Worm (Caenorhabditis elegans) whole organism, L1 larva: Measurements from ENCODE around the gene C49C3.11.

Experiments used
- C04F5.9 ChIP-seq: sonication (generic microtip); optimal IDR thresholded peaks from 2 replicates; lab custom pipeline; 2016; ENCODE audit warnings: missing genetic modification characterization, missing compliant biosample characterization
- aha-1 ChIP-seq: fragments of 150-350 bp; optimal IDR thresholded peaks from 2 replicates; lab custom pipeline; 2014; ENCODE audit warnings: missing biosample characterization, missing genetic modification characterization
- aly-2 ChIP-seq: fragments of 150-350 bp; optimal IDR thresholded peaks from 2 replicates; lab custom pipeline; 2014; ENCODE audit warnings: missing biosample characterization, missing genetic modification characterization
- ceh-63 ChIP-seq: fragments of 200-800 bp; sonication (Bioruptor generic); optimal IDR thresholded peaks from 2 replicates; lab custom pipeline; 2018; ENCODE audit warnings: mild to moderate bottlenecking, missing genetic modification characterization, missing compliant biosample characterization
- ceh-8 ChIP-seq: fragments of 200-800 bp; sonication (Bioruptor generic); optimal IDR thresholded peaks from 2 replicates; lab custom pipeline; 2018; ENCODE audit warnings: mild to moderate bottlenecking, missing genetic modification characterization, moderate library complexity, missing compliant biosample characterization
- ceh-90 ChIP-seq: sonication (generic microtip); optimal IDR thresholded peaks from 2 replicates; lab custom pipeline; 2016; ENCODE audit warnings: missing genetic modification characterization, missing compliant biosample characterization
- efl-3 ChIP-seq: fragments of 200-800 bp; sonication (Bioruptor generic); optimal IDR thresholded peaks from 2 replicates; lab custom pipeline; 2018; ENCODE audit warnings: mild to moderate bottlenecking, missing genetic modification characterization, missing compliant biosample characterization
- ets-5 ChIP-seq: fragments of 200-800 bp; sonication (Bioruptor generic); IDR thresholded peaks from 2 replicates; pipeline ENCODE4 v1.3.6; 2022; ENCODE audit warnings: missing genetic modification characterization, missing compliant biosample characterization
- fkh-10 ChIP-seq: sonication (generic microtip); optimal IDR thresholded peaks from 2 replicates; lab custom pipeline; 2017; ENCODE audit warnings: missing biosample characterization, missing genetic modification reagents, missing genetic modification characterization
- fkh-4 ChIP-seq: sonication (generic microtip); optimal IDR thresholded peaks from 2 replicates; lab custom pipeline; 2016; ENCODE audit warnings: missing compliant biosample characterization, missing genetic modification characterization, borderline replicate concordance
- hlh-17 ChIP-seq: fragments of 200-800 bp; sonication (Bioruptor generic); optimal IDR thresholded peaks from 2 replicates; lab custom pipeline; 2018; ENCODE audit warnings: missing genetic modification characterization, mild to moderate bottlenecking, missing compliant biosample characterization, moderate library complexity, borderline replicate concordance
- irx-1 ChIP-seq: sonication (generic microtip); optimal IDR thresholded peaks from 2 replicates; lab custom pipeline; 2016; ENCODE audit warnings: missing genetic modification characterization, missing compliant biosample characterization
- isw-1 ChIP-seq: fragments of 200-800 bp; sonication (Bioruptor generic); IDR thresholded peaks from 2 replicates; pipeline ENCODE4 v1.3.6; 2022; ENCODE audit warnings: missing genetic modification characterization, missing compliant biosample characterization
- lin-14 ChIP-seq: fragments of 200-800 bp; sonication (Bioruptor generic); optimal IDR thresholded peaks from 2 replicates; lab custom pipeline; 2018; ENCODE audit warnings: mild to moderate bottlenecking, missing genetic modification characterization, moderate library complexity, missing compliant biosample characterization
- lin-15B ChIP-seq: fragments of 150-350 bp; sonication (generic microtip); optimal IDR thresholded peaks from 3 replicates; lab custom pipeline; 2014; ENCODE audit warnings: missing biosample characterization, missing genetic modification characterization
- lir-3 ChIP-seq: sonication (generic microtip); optimal IDR thresholded peaks from 2 replicates; lab custom pipeline; 2016; ENCODE audit warnings: mild to moderate bottlenecking, missing genetic modification characterization, moderate library complexity, missing compliant biosample characterization; ENCODE audit not compliant: poor library complexity
- mef-2 ChIP-seq: fragments of 150-350 bp; optimal IDR thresholded peaks from 2 replicates; lab custom pipeline; 2014; ENCODE audit warnings: missing biosample characterization, missing genetic modification characterization
- nhr-12 ChIP-seq: sonication (generic microtip); optimal IDR thresholded peaks from 2 replicates; lab custom pipeline; 2017; ENCODE audit warnings: missing biosample characterization, missing genetic modification characterization
- nhr-28 ChIP-seq: fragments of 150-350 bp; optimal IDR thresholded peaks from 2 replicates; lab custom pipeline; 2014; ENCODE audit warnings: missing biosample characterization, missing genetic modification characterization
- nhr-84 ChIP-seq: sonication (generic microtip); optimal IDR thresholded peaks from 2 replicates; lab custom pipeline; 2017; ENCODE audit warnings: missing biosample characterization, missing genetic modification characterization
- pax-3 ChIP-seq: fragments of 200-800 bp; sonication (Bioruptor generic); optimal IDR thresholded peaks from 2 replicates; lab custom pipeline; 2018; ENCODE audit warnings: mild to moderate bottlenecking, missing genetic modification characterization, moderate library complexity, missing compliant biosample characterization
- rnt-1 ChIP-seq: sonication (generic microtip); optimal IDR thresholded peaks from 2 replicates; lab custom pipeline; 2016; ENCODE audit warnings: mild to moderate bottlenecking, missing genetic modification characterization, moderate library complexity, missing compliant biosample characterization
- snpc-4 ChIP-seq: fragments of 150-350 bp; optimal IDR thresholded peaks from 2 replicates; lab custom pipeline; 2014; ENCODE audit warnings: missing biosample characterization, missing genetic modification characterization
- snu-23 ChIP-seq: sonication (generic microtip); optimal IDR thresholded peaks from 2 replicates; lab custom pipeline; 2016; ENCODE audit warnings: missing genetic modification characterization, missing compliant biosample characterization
- sptf-1 ChIP-seq: fragments of 150-350 bp; optimal IDR thresholded peaks from 2 replicates; lab custom pipeline; 2014; ENCODE audit warnings: missing biosample characterization, missing genetic modification characterization
- sup-37 ChIP-seq: fragments of 200-800 bp; sonication (Bioruptor generic); optimal IDR thresholded peaks from 2 replicates; lab custom pipeline; 2018; ENCODE audit warnings: mild to moderate bottlenecking, missing genetic modification characterization, missing compliant biosample characterization
- tlp-1 ChIP-seq: fragments of 150-350 bp; optimal IDR thresholded peaks from 2 replicates; lab custom pipeline; 2014; ENCODE audit warnings: missing biosample characterization, missing genetic modification characterization
- unc-86 ChIP-seq: sonication (generic microtip); optimal IDR thresholded peaks from 2 replicates; lab custom pipeline; 2016; ENCODE audit warnings: missing genetic modification characterization, missing compliant biosample characterization
- unc-98 ChIP-seq: fragments of 200-800 bp; sonication (Bioruptor generic); IDR thresholded peaks from 2 replicates; pipeline ENCODE4 v1.3.6; 2022; ENCODE audit warnings: missing genetic modification characterization, missing compliant biosample characterization
- vab-15 ChIP-seq: sonication (generic microtip); optimal IDR thresholded peaks from 2 replicates; lab custom pipeline; 2017; ENCODE audit warnings: missing genotype, mild to moderate bottlenecking, missing genetic modification characterization, missing compliant biosample characterization
- ztf-11 ChIP-seq, 2 experiments: sonication (generic microtip); optimal IDR thresholded peaks; 2 replicates each; lab custom pipeline; 2016 to 2017; ENCODE audit warnings: missing genetic modification characterization in 2 of 2, missing biosample characterization in 1 of 2, missing compliant biosample characterization in 1 of 2
- ztf-4 ChIP-seq: fragments of 150-350 bp; optimal IDR thresholded peaks from 2 replicates; lab custom pipeline; 2014; ENCODE audit warnings: missing biosample characterization, missing genetic modification characterization

The C49C3.11 gene

DNA sequence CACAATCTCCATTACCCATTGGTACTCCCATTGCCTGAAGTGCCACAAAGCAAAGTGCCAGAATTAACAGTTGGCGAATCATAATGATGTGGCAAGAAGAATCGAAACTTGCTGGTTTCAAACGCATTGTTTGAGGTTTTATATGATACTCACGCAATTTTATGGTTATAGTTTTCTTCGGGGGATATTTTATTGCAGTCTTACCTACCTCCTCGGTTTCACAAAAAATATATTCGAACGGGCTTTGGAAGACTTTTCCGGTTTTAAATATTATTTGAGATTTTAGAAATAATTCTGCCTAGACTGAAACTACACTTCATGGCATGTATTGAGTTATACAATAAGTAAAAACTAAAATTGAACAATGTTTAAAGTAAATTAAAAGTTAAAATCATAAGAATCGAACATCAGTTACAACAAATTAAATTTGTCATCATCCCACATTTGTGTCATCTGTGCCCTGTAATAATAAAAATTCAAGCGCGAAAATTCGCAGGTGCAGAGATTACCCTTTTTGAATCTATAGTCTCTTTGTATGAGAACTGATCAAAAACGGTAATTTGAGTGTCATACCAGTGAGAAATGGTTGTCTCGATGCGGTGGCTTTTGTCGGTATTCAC, 3.1 kb downstream of the C49C3.11 start, which contains the start of the genes clec-197 and clec-198:
Gene clec-197 (minus strand): TSS at position 101 of the 620 bp plus-strand sequence.
Gene clec-198 (plus strand): TSS at position 570 of the 620 bp plus-strand sequence.
- no peak for TF ChIP-seq irx-1 (tag; lab: Kevin White, UChicago)
- TF ChIP-seq ceh-8: no peak
- TF ChIP-seq vab-15 (tag; lab: Kevin White, UChicago): no peak
- TF ChIP-seq unc-98 (GFP tag; lab: Robert Waterston, UW): no peak
- no peak for TF ChIP-seq aha-1 (tag; lab: Kevin White, UChicago)
- TF ChIP-seq ets-5 (GFP tag; lab: Robert Waterston, UW): no peak
- no peak for TF ChIP-seq aly-2 (tag; lab: Kevin White, UChicago)
- TF ChIP-seq pax-3 (tag; lab: Kevin White, UChicago): no peak

DNA sequence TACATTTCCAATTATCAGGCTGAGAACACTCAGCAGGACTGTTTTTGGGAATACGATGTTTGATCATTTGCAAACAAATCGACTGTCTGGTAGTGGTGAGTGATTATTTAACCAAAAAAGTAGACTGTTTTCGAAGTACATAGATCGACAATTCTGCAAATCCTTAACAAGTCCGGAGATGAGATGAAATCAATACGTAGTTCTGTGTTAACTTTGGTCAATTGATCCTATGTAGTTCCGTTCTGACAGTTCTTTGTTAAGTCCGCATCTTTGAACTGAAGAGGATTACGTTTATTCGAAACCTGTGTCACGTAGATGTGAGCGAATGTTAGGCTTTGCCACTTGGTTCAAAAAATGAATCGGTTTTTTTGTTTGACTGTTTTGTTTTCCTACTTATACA, 8.0 kb downstream of the C49C3.11 start, which contains the start of gene clec-199:
Gene clec-199 (plus strand): TSS at position 301 of the 400 bp plus-strand sequence.
- TF ChIP-seq fkh-10: no peak
- TF ChIP-seq ceh-90 (tag; lab: Kevin White, UChicago): no peak
- TF ChIP-seq, all 84 proteins: peak for 0

DNA sequence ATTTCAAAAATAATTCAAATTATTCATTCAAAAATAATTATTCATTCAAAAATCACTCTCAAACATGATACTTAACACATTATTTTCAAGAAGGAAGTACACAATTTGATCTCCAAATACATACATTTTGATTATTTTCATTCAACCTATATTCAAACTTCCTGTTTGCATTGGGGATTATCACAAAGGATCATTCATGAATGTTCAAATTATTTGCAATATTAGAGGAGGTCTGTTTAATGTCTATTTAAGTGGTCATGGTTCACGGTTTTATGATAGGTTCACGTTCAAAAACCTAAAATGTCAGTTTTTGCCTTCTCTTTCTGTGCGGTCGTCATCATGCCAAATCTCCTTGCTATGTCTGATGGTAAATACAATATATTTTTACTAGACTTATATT, 17.6 kb downstream of the C49C3.11 start, which contains the start of gene clec-202:
Gene clec-202 (plus strand): TSS at position 301 of the 400 bp plus-strand sequence.
- TF ChIP-seq ztf-11 (tag; optimal IDR thresholded peaks at IDR 0.05; lab: Kevin White, UChicago) (no peak), mef-2 (no peak), snu-23 (GFP tag; lab: Kevin White, UChicago) (no peak), hlh-17 (GFP tag; lab: Kevin White, UChicago) (no peak), lin-15B (tag; lab: Kevin White, UChicago) (no peak), efl-3 (GFP tag; lab: Kevin White, UChicago) (no peak), nhr-84 (tag; lab: Kevin White, UChicago) (no peak), ceh-63 (GFP tag; lab: Kevin White, UChicago) (no peak), nhr-12 (tag; lab: Kevin White, UChicago) (no peak), ceh-90 (tag; lab: Kevin White, UChicago) (no peak), tlp-1 (no peak), irx-1 (tag; lab: Kevin White, UChicago) (no peak), aly-2 (tag; lab: Kevin White, UChicago) (no peak), isw-1 (GFP tag; lab: Robert Waterston, UW) (no peak), unc-86 (tag; lab: Kevin White, UChicago) (no peak), sup-37 (GFP tag; lab: Kevin White, UChicago) (no peak), snpc-4 (no peak), vab-15 (tag; lab: Kevin White, UChicago) (no peak), fkh-4 (no peak), sptf-1 (tag; lab: Kevin White, UChicago) (no peak)

ce11 chrIV:17367294-17367693, 23.7 kb downstream of the C49C3.11 start, which contains the start of gene zipt-17:
zipt-17 (minus strand) TSS chrIV:17367394.
- TF ChIP-seq ztf-11 (tag; optimal IDR thresholded peaks at IDR 0.05; lab: Kevin White, UChicago) (no peak), snpc-4 (no peak), C04F5.9 (tag; lab: Kevin White, UChicago) (no peak), rnt-1 (tag; lab: Kevin White, UChicago) (no peak), lin-14 (GFP tag; lab: Kevin White, UChicago) (no peak)

ce11 chrIV:17368292-17368691, 24.7 kb downstream of the C49C3.11 start, which contains the start of gene trh-1:
trh-1 (plus strand) TSS chrIV:17368592.
- TF ChIP-seq fkh-4: no peak
- TF ChIP-seq nhr-28 (tag; lab: Kevin White, UChicago): no peak
- no peak for TF ChIP-seq ztf-4
- TF ChIP-seq fkh-10: no peak
- no peak for TF ChIP-seq lir-3 (tag; lab: Kevin White, UChicago)
- no peak for TF ChIP-seq pax-3 (tag; lab: Kevin White, UChicago)
